Fruit fly (Drosophila melanogaster): Measurements from ENCODE around the gene Pxt.
A peak's percentile ranks its signal among the peaks of the same experiment; 100 is the strongest.

The Pxt gene

DNA sequence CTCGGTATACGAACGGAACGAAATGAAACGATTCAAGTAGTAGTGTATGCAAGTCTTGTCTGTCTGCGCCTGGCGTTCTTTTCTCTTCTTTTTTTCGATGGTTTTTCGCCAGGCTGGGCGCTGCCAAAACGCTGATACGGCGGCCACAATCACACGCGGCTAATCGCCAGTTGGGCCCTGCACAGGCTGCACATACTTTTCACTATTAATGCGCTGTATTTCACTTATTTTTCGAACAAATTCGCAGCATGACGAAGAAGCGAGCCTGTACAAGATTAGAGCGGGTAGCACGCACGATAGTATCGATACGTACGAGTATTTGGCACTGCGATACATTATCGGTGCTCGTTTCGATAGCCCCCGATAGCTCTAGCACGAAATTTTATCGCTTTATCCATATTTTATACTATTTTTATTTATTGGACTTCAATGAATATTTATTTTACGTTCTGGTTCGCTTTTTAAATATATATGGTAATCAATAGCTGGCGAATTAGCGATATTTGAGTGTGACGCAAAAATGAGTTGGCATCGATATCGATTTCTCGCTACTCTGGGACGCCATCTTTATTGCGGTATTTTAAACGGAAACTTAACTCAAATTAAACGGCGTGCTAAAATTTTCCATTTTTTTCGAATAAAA, 1.1 kb upstream of the Pxt start, which contains the start of gene osa (continued):
- peak; percentile 48 for TF ChIP-seq Ets65A (GFP tag)
- TF ChIP-seq CG31388 (GFP tag; optimal IDR thresholded peaks at IDR 0.05) = no peak
- TF ChIP-seq HmgZ (tag; optimal IDR thresholded peaks at IDR 0.05) = peak; percentile 43
- no peak for TF ChIP-seq Ssrp (tag; optimal IDR thresholded peaks at IDR 0.05)
- TF ChIP-seq CG32532 (GFP tag; IDR thresholded peaks at IDR 0.05) = no peak
- no peak for TF ChIP-seq dan (GFP tag; IDR thresholded peaks at IDR 0.05)
- no peak for TF ChIP-seq CG3838 (GFP tag; optimal IDR thresholded peaks at IDR 0.05)
- no peak for TF ChIP-seq CG6854 (GFP tag; optimal IDR thresholded peaks at IDR 0.05)
- no peak for TF ChIP-seq yki (optimal IDR thresholded peaks at IDR 0.05)
- no peak for TF ChIP-seq Neu2 (GFP tag; optimal IDR thresholded peaks at IDR 0.05; ENCODE audit: borderline replicate concordance)
- TF ChIP-seq caup (GFP tag; optimal IDR thresholded peaks at IDR 0.05; ENCODE audit: severe bottlenecking) = no peak
- TF ChIP-seq sens (GFP tag) = peak; percentile 66
- peak; percentile 64 for TF ChIP-seq stwl (tag; optimal IDR thresholded peaks at IDR 0.05)
- peak; percentile 20 for TF ChIP-seq CG10543 (GFP tag; optimal IDR thresholded peaks at IDR 0.05)
- TF ChIP-seq seq (GFP tag; IDR thresholded peaks at IDR 0.05) = no peak
- peak; percentile 94 for TF ChIP-seq Sry-δ (GFP tag; optimal IDR thresholded peaks at IDR 0.05)
- peak in 1 of 2 experiments; percentile 4 for TF ChIP-seq dpn (GFP tag; optimal IDR thresholded peaks at IDR 0.05)
- peak; percentile 55 for TF ChIP-seq CG13624 (GFP tag; optimal IDR thresholded peaks at IDR 0.05)
- TF ChIP-seq CG33213 (GFP tag; optimal IDR thresholded peaks at IDR 0.05) = peak; percentile 22
- no peak for TF ChIP-seq CG10565 (GFP tag; optimal IDR thresholded peaks at IDR 0.05)
- TF ChIP-seq CG13775 (GFP tag; optimal IDR thresholded peaks at IDR 0.05) = peak; percentile 54
- TF ChIP-seq CG9215 (GFP tag; IDR thresholded peaks at IDR 0.05) = no peak
- TF ChIP-seq sob (GFP tag; IDR thresholded peaks at IDR 0.05) = no peak
- peak; percentile 13 for TF ChIP-seq cwo (GFP tag; optimal IDR thresholded peaks at IDR 0.05)
- no peak for TF ChIP-seq pum (GFP tag; optimal IDR thresholded peaks at IDR 0.05)
- TF ChIP-seq jumu (GFP tag; optimal IDR thresholded peaks at IDR 0.05) = peak; percentile 17
- no peak for TF ChIP-seq GATAe (GFP tag; conservative IDR thresholded peaks at IDR 0.05)
- TF ChIP-seq CG6272 (GFP tag; IDR thresholded peaks at IDR 0.05) = peak; percentile 70; the same call in 1 of the 2 replicates
- no peak for TF ChIP-seq NfI (GFP tag; optimal IDR thresholded peaks at IDR 0.05)
- TF ChIP-seq Six4 (GFP tag; optimal IDR thresholded peaks at IDR 0.05) = no peak
- TF ChIP-seq wdn (GFP tag; IDR thresholded peaks at IDR 0.05) = no peak
- TF ChIP-seq D19B (GFP tag; optimal IDR thresholded peaks at IDR 0.05) = no peak
- TF ChIP-seq Myb (GFP tag; optimal IDR thresholded peaks at IDR 0.05) = peak; percentile 86
- peak; percentile 57 for TF ChIP-seq CG14710 (tag; optimal IDR thresholded peaks at IDR 0.05)
- peak; percentile 99 for TF ChIP-seq BEAF-32 (GFP tag; optimal IDR thresholded peaks at IDR 0.05)
- TF ChIP-seq ttk (GFP tag; IDR thresholded peaks at IDR 0.05) = no peak
- TF ChIP-seq CHES-1-like (GFP tag; optimal IDR thresholded peaks at IDR 0.05) = peak; percentile 41
- peak; percentile 13 for TF ChIP-seq CG11504 (tag; optimal IDR thresholded peaks at IDR 0.05)
- TF ChIP-seq CG15601 (tag; optimal IDR thresholded peaks at IDR 0.05) = peak; percentile 17
- peak; percentile 23 for TF ChIP-seq corto (GFP tag; optimal IDR thresholded peaks at IDR 0.05)
- peak; percentile 9 for TF ChIP-seq CG9609 (GFP tag; optimal IDR thresholded peaks at IDR 0.05)
- TF ChIP-seq Oli (tag; optimal IDR thresholded peaks at IDR 0.05) = no peak
- TF ChIP-seq CG7271 (tag; optimal IDR thresholded peaks at IDR 0.05) = no peak
- peak; percentile 4 for TF ChIP-seq gsb-n (tag; optimal IDR thresholded peaks at IDR 0.05)
- peak; percentile 78 for TF ChIP-seq D19A (tag; optimal IDR thresholded peaks at IDR 0.05)
- no peak for TF ChIP-seq run (tag; optimal IDR thresholded peaks at IDR 0.05)
- no peak for TF ChIP-seq CG17612 (GFP tag; IDR thresholded peaks at IDR 0.05)
- no peak for TF ChIP-seq sc (optimal IDR thresholded peaks at IDR 0.05)
- no peak for TF ChIP-seq sc (GFP tag; optimal IDR thresholded peaks at IDR 0.05)
- TF ChIP-seq tap (tag; optimal IDR thresholded peaks at IDR 0.05) = no peak
- TF ChIP-seq CG15479 (GFP tag; optimal IDR thresholded peaks at IDR 0.05) = no peak

Data from whole organism, embryonic.